Worm (Caenorhabditis elegans) whole organism, early embryonic: ENCODE results near the gene ifbp-1.

ENCODE experiments used
- F13C5.2 ChIP-seq: sonication (generic microtip); optimal IDR thresholded peaks from 2 replicates; lab custom pipeline; 2017; ENCODE audit warnings: mild to moderate bottlenecking, missing genetic modification characterization, inconsistent platforms, missing compliant biosample characterization
- aly-1 ChIP-seq: sonication (generic microtip); optimal IDR thresholded peaks from 2 replicates; lab custom pipeline; 2016; ENCODE audit warnings: missing genetic modification characterization, missing compliant biosample characterization
- ama-1 ChIP-seq: fragments of 150-350 bp; optimal IDR thresholded peaks from 2 replicates; lab custom pipeline; 2014
- ceh-13 ChIP-seq: fragments of 200-800 bp; sonication (Bioruptor generic); optimal IDR thresholded peaks from 2 replicates; lab custom pipeline; 2018; ENCODE audit warnings: mild to moderate bottlenecking, missing genetic modification characterization, missing compliant biosample characterization
- ceh-36 ChIP-seq: sonication (generic microtip); optimal IDR thresholded peaks from 2 replicates; lab custom pipeline; 2016; ENCODE audit warnings: missing genetic modification characterization, inconsistent platforms, missing compliant biosample characterization
- ets-7 ChIP-seq: sonication (generic microtip); optimal IDR thresholded peaks from 2 replicates; lab custom pipeline; 2016; ENCODE audit warnings: missing genotype, missing genetic modification characterization, missing compliant biosample characterization
- flt-1 ChIP-seq: fragments of 200-800 bp; sonication (Bioruptor generic); IDR thresholded peaks from 2 replicates; pipeline ENCODE4 v1.3.6; 2022; ENCODE audit warnings: missing genetic modification characterization, missing compliant biosample characterization
- hmbx-1 ChIP-seq: sonication (generic microtip); optimal IDR thresholded peaks from 2 replicates; lab custom pipeline; 2016; ENCODE audit warnings: mild to moderate bottlenecking, missing genetic modification characterization, missing compliant biosample characterization
- hmg-4 ChIP-seq: fragments of 200-800 bp; sonication (Bioruptor generic); optimal IDR thresholded peaks from 2 replicates; lab custom pipeline; 2018; ENCODE audit warnings: mild to moderate bottlenecking, missing genetic modification characterization, missing compliant biosample characterization
- hnd-1 ChIP-seq: sonication (generic microtip); optimal IDR thresholded peaks from 2 replicates; lab custom pipeline; 2016; ENCODE audit warnings: missing genetic modification characterization, missing compliant biosample characterization
- tra-4 ChIP-seq: sonication (generic microtip); optimal IDR thresholded peaks from 2 replicates; lab custom pipeline; 2017; ENCODE audit warnings: missing genetic modification characterization, missing compliant biosample characterization

DNA sequence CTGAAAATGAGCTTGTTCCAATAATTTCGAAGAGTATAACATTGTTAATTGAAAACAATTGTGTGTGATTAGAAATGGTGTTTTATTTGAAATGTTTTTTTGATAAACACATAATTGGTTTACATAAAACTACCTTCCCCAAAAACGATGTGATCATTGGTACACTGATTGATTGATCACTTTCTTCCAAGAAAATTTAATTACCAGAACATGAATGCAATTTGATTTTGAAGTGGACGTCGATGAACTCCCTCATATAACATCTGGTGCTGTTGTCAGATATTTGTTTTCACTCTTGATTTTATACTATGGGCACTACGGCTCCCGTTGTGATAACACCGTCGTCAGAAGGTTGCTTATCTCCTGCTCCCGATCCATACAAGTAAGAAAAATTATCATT is 59.4 kb downstream of the ifbp-1 start, which contains the start of gene srh-15:
- TF ChIP-seq ama-1 (lab: Kevin White, UChicago) = no peak
- TF ChIP-seq F13C5.2 = no peak
- TF ChIP-seq ceh-13 = no peak
- TF ChIP-seq flt-1 (GFP tag; lab: Robert Waterston, UW) = no peak
- TF ChIP-seq tra-4 (tag; lab: Kevin White, UChicago) = no peak
- no peak for TF ChIP-seq ceh-36
- TF ChIP-seq hmbx-1 = no peak
- TF ChIP-seq hmg-4 = no peak
- TF ChIP-seq aly-1 (tag; lab: Kevin White, UChicago) = no peak
- TF ChIP-seq ets-7 (tag; lab: Kevin White, UChicago) = no peak
- no peak for TF ChIP-seq hnd-1 (tag; lab: Kevin White, UChicago)
